Worm (Caenorhabditis elegans) whole organism, young adult: ENCODE results near the gene T19A5.3.

Source experiments
- D2030.7 ChIP-seq: fragments of 200-800 bp; sonication (Bioruptor generic); IDR thresholded peaks from 2 replicates; pipeline ENCODE4 v1.3.6; 2022; ENCODE audit warnings: missing genetic modification reagents, missing genetic modification characterization, missing compliant biosample characterization
- Y56A3A.18 ChIP-seq: fragments of 200-800 bp; sonication (Bioruptor generic); IDR thresholded peaks from 2 replicates; pipeline ENCODE4 v1.3.6; 2022; ENCODE audit warnings: missing genetic modification reagents, missing genetic modification characterization, missing compliant biosample characterization
- Y79H2A.3 ChIP-seq: fragments of 200-800 bp; sonication (Bioruptor generic); conservative IDR thresholded peaks from 2 replicates; pipeline ENCODE4 v1.3.6; 2022; ENCODE audit warnings: missing genetic modification reagents, missing genetic modification characterization, missing compliant biosample characterization
- dpl-1 ChIP-seq: fragments of 150-350 bp; optimal IDR thresholded peaks from 2 replicates; lab custom pipeline; 2014; ENCODE audit warnings: missing biosample characterization, missing genetic modification reagents, missing genetic modification characterization
- lir-1 ChIP-seq: fragments of 200-800 bp; sonication (Bioruptor generic); conservative IDR thresholded peaks from 2 replicates; pipeline ENCODE4 v1.3.6; 2022; ENCODE audit warnings: missing genetic modification reagents, missing genetic modification characterization, missing compliant biosample characterization
- madf-6 ChIP-seq: fragments of 200-800 bp; sonication (Bioruptor generic); IDR thresholded peaks from 2 replicates; pipeline ENCODE4 v1.3.6; 2022; ENCODE audit warnings: missing genetic modification reagents, missing genetic modification characterization, missing compliant biosample characterization
- snpc-4 ChIP-seq, 5 experiments: fragments of 150-350 bp in 1 of 5; sonication (generic microtip) in 4 of 5; optimal IDR thresholded peaks; 2 replicates each; lab custom pipeline; 2014 to 2018; ENCODE audit warnings: missing genetic modification characterization in 5 of 5, missing biosample characterization in 3 of 5, antibody characterized with exemption in 2 of 5, mild to moderate bottlenecking in 2 of 5, missing compliant biosample characterization in 2 of 5, missing genotype in 2 of 5, moderate library complexity in 2 of 5, missing genetic modification reagents in 1 of 5

ce11 chrV:8972271-8972670, 28.4 kb upstream of the T19A5.3 start, which contains the start of gene nhr-195:
- TF ChIP-seq Y56A3A.18 (GFP tag; lab: Robert Waterston, UW) (no peak), D2030.7 (GFP tag; lab: Robert Waterston, UW) (no peak), lir-1 (GFP tag; lab: Robert Waterston, UW) (no peak), Y79H2A.3 (no peak), snpc-4 (GFP tag; optimal IDR thresholded peaks at IDR 0.05; lab: Kevin White, UChicago) (no peak), snpc-4 (tag; optimal IDR thresholded peaks at IDR 0.05; lab: Kevin White, UChicago) (no peak), dpl-1 (no peak), madf-6 (GFP tag; lab: Robert Waterston, UW) (no peak)
